Worm (Caenorhabditis elegans) whole organism, mixed stage, embryonic: Measurements from ENCODE around the gene str-92.

ENCODE experiments used
- M03D4.4 ChIP-seq: sonication (generic microtip); optimal IDR thresholded peaks from 2 replicates; lab custom pipeline; 2017; ENCODE audit warnings: mild to moderate bottlenecking, missing genetic modification characterization, missing compliant biosample characterization
- blmp-1 ChIP-seq: fragments of 150-350 bp; optimal IDR thresholded peaks from 2 replicates; lab custom pipeline; 2014; ENCODE audit warnings: missing biosample characterization, missing genetic modification characterization
- elt-1 ChIP-seq: sonication (generic microtip); optimal IDR thresholded peaks from 2 replicates; lab custom pipeline; 2017; ENCODE audit warnings: missing genetic modification characterization, mild to moderate bottlenecking, missing compliant biosample characterization, antibody characterized with exemption, moderate library complexity, borderline replicate concordance; ENCODE audit not compliant: insufficient read depth
- lin-13 ChIP-seq: fragments of 150-350 bp; optimal IDR thresholded peaks from 2 replicates; lab custom pipeline; 2014; ENCODE audit warnings: missing biosample characterization, missing genetic modification characterization
- mls-2 ChIP-seq: sonication (generic microtip); optimal IDR thresholded peaks from 2 replicates; lab custom pipeline; 2016; ENCODE audit warnings: mild to moderate bottlenecking, missing genetic modification characterization, moderate library complexity, missing compliant biosample characterization
- nhr-12 ChIP-seq: fragments of 150-350 bp; optimal IDR thresholded peaks from 2 replicates; lab custom pipeline; 2014; ENCODE audit warnings: missing biosample characterization, missing genetic modification characterization
- nhr-28 ChIP-seq: fragments of 150-350 bp; optimal IDR thresholded peaks from 2 replicates; lab custom pipeline; 2014; ENCODE audit warnings: missing biosample characterization, missing genetic modification characterization
- pha-4 ChIP-seq: fragments of 150-350 bp; optimal IDR thresholded peaks from 2 replicates; lab custom pipeline; 2018; ENCODE audit warnings: missing biosample characterization, missing genetic modification reagents, missing genetic modification characterization
- unc-39 ChIP-seq: fragments of 150-350 bp; optimal IDR thresholded peaks from 2 replicates; lab custom pipeline; 2014; ENCODE audit warnings: missing biosample characterization, missing genetic modification characterization
- unc-62 ChIP-seq: fragments of 150-350 bp; optimal IDR thresholded peaks from 2 replicates; lab custom pipeline; 2014; ENCODE audit warnings: missing biosample characterization, missing genetic modification reagents, missing genetic modification characterization
- zip-8 ChIP-seq: fragments of 150-350 bp; optimal IDR thresholded peaks from 2 replicates; lab custom pipeline; 2014; ENCODE audit warnings: missing biosample characterization, missing genetic modification characterization
- ztf-11 ChIP-seq: fragments of 150-350 bp; optimal IDR thresholded peaks from 2 replicates; lab custom pipeline; 2014; ENCODE audit warnings: missing biosample characterization, missing genetic modification characterization

ce11 chrV:17665906-17666305 is 10.5 kb downstream of the str-92 start, which contains the start of gene F59A1.11:
- TF ChIP-seq elt-1 (tag; lab: Kevin White, UChicago) (no peak), M03D4.4 (no peak), mls-2 (tag; lab: Kevin White, UChicago) (no peak), lin-13 (no peak), pha-4 (tag; lab: Kevin White, UChicago) (no peak), nhr-12 (tag; lab: Kevin White, UChicago) (no peak), blmp-1 (no peak), unc-62 (GFP tag; lab: Kevin White, UChicago) (no peak), zip-8 (tag; lab: Kevin White, UChicago) (no peak), unc-39 (tag; lab: Kevin White, UChicago) (no peak), nhr-28 (no peak), ztf-11 (tag; lab: Kevin White, UChicago) (no peak)
